Worm (Caenorhabditis elegans) whole organism, L3 larva: ENCODE data around the gene T12A7.2.

Source experiments
- R02D3.7 ChIP-seq: fragments of 150-350 bp; optimal IDR thresholded peaks from 2 replicates; lab custom pipeline; 2014; ENCODE audit warnings: missing biosample characterization, missing genetic modification characterization
- ZK546.5 ChIP-seq: sonication (generic microtip); optimal IDR thresholded peaks from 2 replicates; lab custom pipeline; 2017; ENCODE audit warnings: missing biosample characterization, missing genetic modification characterization
- aly-2 ChIP-seq: fragments of 150-350 bp; optimal IDR thresholded peaks from 2 replicates; lab custom pipeline; 2014; ENCODE audit warnings: missing biosample characterization, missing genetic modification characterization
- ama-1 ChIP-seq: fragments of 150-350 bp; optimal IDR thresholded peaks from 2 replicates; lab custom pipeline; 2018
- ceh-16 ChIP-seq: sonication (generic microtip); optimal IDR thresholded peaks from 2 replicates; lab custom pipeline; 2017; ENCODE audit warnings: missing biosample characterization, missing genetic modification characterization
- ceh-28 ChIP-seq: fragments of 150-350 bp; optimal IDR thresholded peaks from 2 replicates; lab custom pipeline; 2014; ENCODE audit warnings: missing biosample characterization, missing genetic modification reagents, missing genetic modification characterization
- ceh-82 ChIP-seq: fragments of 150-350 bp; optimal IDR thresholded peaks from 2 replicates; lab custom pipeline; 2014; ENCODE audit warnings: missing biosample characterization, missing genetic modification characterization
- ceh-9 ChIP-seq: sonication (generic microtip); optimal IDR thresholded peaks from 2 replicates; lab custom pipeline; 2018; ENCODE audit warnings: missing biosample characterization, missing genetic modification characterization
- daf-12 ChIP-seq: fragments of 150-350 bp; optimal IDR thresholded peaks from 2 replicates; lab custom pipeline; 2014; ENCODE audit warnings: missing biosample characterization, missing genetic modification reagents, missing genetic modification characterization
- egl-27 ChIP-seq: sonication (generic microtip); optimal IDR thresholded peaks from 4 replicates; lab custom pipeline; 2017; ENCODE audit warnings: missing biosample characterization, missing genetic modification reagents, missing genetic modification characterization
- egl-5 ChIP-seq: fragments of 150-350 bp; optimal IDR thresholded peaks from 2 replicates; lab custom pipeline; 2017; ENCODE audit warnings: missing biosample characterization, missing genetic modification reagents, missing genetic modification characterization, inconsistent platforms
- elt-1 ChIP-seq: fragments of 150-350 bp; optimal IDR thresholded peaks from 2 replicates; lab custom pipeline; 2014; ENCODE audit warnings: missing biosample characterization, missing genetic modification characterization
- elt-2 ChIP-seq: sonication (generic microtip); optimal IDR thresholded peaks from 2 replicates; lab custom pipeline; 2016; ENCODE audit warnings: missing genetic modification reagents, mild to moderate bottlenecking, missing genetic modification characterization, missing compliant biosample characterization
- elt-3 ChIP-seq, 3 experiments: fragments of 150-350 bp in 1 of 3; sonication (generic microtip) in 2 of 3; optimal IDR thresholded peaks; 2 replicates in 2 of 3; 4 replicates in 1 of 3; lab custom pipeline; 2014 to 2017; ENCODE audit warnings: missing biosample characterization in 3 of 3, missing genetic modification characterization in 3 of 3
- eor-1 ChIP-seq, 2 experiments: fragments of 150-350 bp; optimal IDR thresholded peaks; 2 replicates each; lab custom pipeline; 2014 to 2018; ENCODE audit warnings: missing biosample characterization in 2 of 2, missing genetic modification characterization in 2 of 2
- fkh-2 ChIP-seq: fragments of 150-350 bp; optimal IDR thresholded peaks from 2 replicates; lab custom pipeline; 2014; ENCODE audit warnings: missing biosample characterization, missing genetic modification reagents, missing genetic modification characterization
- hmg-11 ChIP-seq: sonication (generic microtip); optimal IDR thresholded peaks from 2 replicates; lab custom pipeline; 2016; ENCODE audit warnings: missing genetic modification characterization, missing compliant biosample characterization
- lin-15B ChIP-seq: fragments of 150-350 bp; optimal IDR thresholded peaks from 2 replicates; lab custom pipeline; 2014; ENCODE audit warnings: missing biosample characterization, missing genetic modification characterization
- lin-39 ChIP-seq: fragments of 150-350 bp; optimal IDR thresholded peaks from 2 replicates; lab custom pipeline; 2018; ENCODE audit warnings: missing biosample characterization, missing genetic modification reagents, missing genetic modification characterization
- lsy-12 ChIP-seq: sonication (generic microtip); optimal IDR thresholded peaks from 2 replicates; lab custom pipeline; 2016; ENCODE audit warnings: mild to moderate bottlenecking, missing genetic modification characterization, missing compliant biosample characterization
- mdl-1 ChIP-seq: fragments of 150-350 bp; optimal IDR thresholded peaks from 2 replicates; lab custom pipeline; 2014; ENCODE audit warnings: missing biosample characterization, missing genetic modification characterization
- nhr-11 ChIP-seq: fragments of 150-350 bp; optimal IDR thresholded peaks from 2 replicates; lab custom pipeline; 2014; ENCODE audit warnings: missing biosample characterization, missing genetic modification characterization
- nhr-23 ChIP-seq: fragments of 150-350 bp; optimal IDR thresholded peaks from 2 replicates; lab custom pipeline; 2014; ENCODE audit warnings: missing biosample characterization, missing genetic modification reagents, missing genetic modification characterization
- nhr-237 ChIP-seq: fragments of 150-350 bp; optimal IDR thresholded peaks from 2 replicates; lab custom pipeline; 2014; ENCODE audit warnings: missing biosample characterization, missing genetic modification characterization
- nhr-43 ChIP-seq: sonication (generic microtip); optimal IDR thresholded peaks from 2 replicates; lab custom pipeline; 2016; ENCODE audit warnings: mild to moderate bottlenecking, missing genetic modification characterization, missing compliant biosample characterization; ENCODE audit not compliant: poor library complexity, severe bottlenecking
- nhr-67 ChIP-seq: fragments of 150-350 bp; optimal IDR thresholded peaks from 2 replicates; lab custom pipeline; 2014; ENCODE audit warnings: missing biosample characterization, missing genetic modification characterization
- nhr-76 ChIP-seq: fragments of 150-350 bp; sonication (generic microtip); optimal IDR thresholded peaks from 5 replicates; lab custom pipeline; 2014; ENCODE audit warnings: missing biosample characterization, missing genetic modification characterization
- nhr-77 ChIP-seq: fragments of 150-350 bp; optimal IDR thresholded peaks from 2 replicates; lab custom pipeline; 2014; ENCODE audit warnings: missing biosample characterization, missing genetic modification characterization
- pqm-1 ChIP-seq: fragments of 150-350 bp; optimal IDR thresholded peaks from 2 replicates; lab custom pipeline; 2017; ENCODE audit warnings: missing biosample characterization, missing genetic modification characterization, inconsistent platforms
- skn-1 ChIP-seq: fragments of 150-350 bp; optimal IDR thresholded peaks from 2 replicates; lab custom pipeline; 2014; ENCODE audit warnings: missing biosample characterization, missing genetic modification characterization
- snpc-4 ChIP-seq: fragments of 150-350 bp; optimal IDR thresholded peaks from 2 replicates; lab custom pipeline; 2014; ENCODE audit warnings: missing biosample characterization, missing genetic modification characterization
- tbx-2 ChIP-seq: sonication (generic microtip); optimal IDR thresholded peaks from 2 replicates; lab custom pipeline; 2016; ENCODE audit warnings: mild to moderate bottlenecking, missing genetic modification characterization, missing compliant biosample characterization
- unc-39 ChIP-seq: sonication (generic microtip); optimal IDR thresholded peaks from 4 replicates; lab custom pipeline; 2017; ENCODE audit warnings: missing biosample characterization, missing genetic modification characterization
- unc-62 ChIP-seq: fragments of 150-350 bp; sonication (generic microtip); optimal IDR thresholded peaks from 4 replicates; lab custom pipeline; 2014; ENCODE audit warnings: missing biosample characterization, missing genetic modification reagents, missing genetic modification characterization
- zag-1 ChIP-seq: fragments of 150-350 bp; optimal IDR thresholded peaks from 2 replicates; lab custom pipeline; 2014; ENCODE audit warnings: missing biosample characterization, missing genetic modification characterization
- ztf-11 ChIP-seq: fragments of 150-350 bp; optimal IDR thresholded peaks from 2 replicates; lab custom pipeline; 2014; ENCODE audit warnings: missing biosample characterization, missing genetic modification characterization
- ztf-4 ChIP-seq: fragments of 150-350 bp; optimal IDR thresholded peaks from 2 replicates; lab custom pipeline; 2014; ENCODE audit warnings: missing biosample characterization, missing genetic modification characterization

The T12A7.2 gene

DNA sequence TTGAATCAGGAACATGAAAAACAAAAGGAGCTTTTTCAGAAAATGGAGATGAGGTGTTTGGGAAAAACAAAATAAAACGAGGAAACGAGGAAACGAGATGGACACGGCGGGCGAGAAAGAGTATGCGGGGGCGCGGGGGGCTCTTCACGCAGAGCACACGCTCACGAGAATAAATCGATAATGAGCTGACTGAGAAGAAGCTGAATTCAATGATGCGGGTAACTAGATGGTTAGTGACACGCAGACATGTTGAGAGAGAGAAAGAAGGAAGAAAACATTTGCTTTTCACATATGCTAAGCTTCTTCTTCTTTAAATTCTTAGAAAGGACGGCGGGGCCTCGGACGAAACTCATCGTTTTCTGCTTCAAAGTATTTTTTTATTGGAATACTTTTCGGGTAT lies 4.6 kb upstream of the T12A7.2 start (continued):
- TF ChIP-seq nhr-43 (tag; lab: Kevin White, UChicago) (no peak), ceh-9 (tag; lab: Kevin White, UChicago) (no peak), nhr-237 (tag; lab: Kevin White, UChicago) (no peak), hmg-11 (tag; lab: Kevin White, UChicago) (peak; percentile 57), nhr-23 (tag; lab: Kevin White, UChicago) (no peak), ama-1 (lab: Kevin White, UChicago) (no peak), nhr-67 (tag; lab: Kevin White, UChicago) (no peak), snpc-4 (tag; lab: Kevin White, UChicago) (peak; percentile 18), eor-1 (tag; optimal IDR thresholded peaks at IDR 0.05; lab: Kevin White, UChicago) (no peak), pqm-1 (no peak), tbx-2 (tag; lab: Kevin White, UChicago) (no peak), lin-39 (tag; lab: Kevin White, UChicago) (peak; percentile 57), egl-27 (no peak), unc-62 (no peak), unc-39 (tag; lab: Kevin White, UChicago) (no peak)

DNA sequence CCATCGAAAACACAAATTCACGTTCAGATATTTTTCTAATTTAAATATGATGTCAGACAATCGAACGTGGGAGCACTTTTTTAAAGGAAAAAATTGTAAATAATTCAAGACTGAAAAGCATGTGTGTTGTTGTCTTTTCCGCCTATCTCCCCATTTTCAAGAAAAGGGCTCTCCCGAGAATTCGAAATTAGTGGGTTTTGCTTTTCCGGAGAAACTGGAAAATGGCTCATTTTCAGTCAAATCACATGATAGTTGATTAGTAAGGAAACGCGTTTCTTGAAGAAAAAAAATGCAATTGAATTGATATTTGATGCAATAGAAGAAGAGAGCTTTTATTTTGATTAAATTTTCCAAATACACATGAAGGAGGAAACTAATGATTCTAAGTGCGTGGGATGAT lies 1.1 kb downstream of the T12A7.2 start:
- TF ChIP-seq unc-39 (tag; lab: Kevin White, UChicago) = no peak
- no peak for TF ChIP-seq ceh-9 (tag; lab: Kevin White, UChicago)
- TF ChIP-seq egl-5 (tag; lab: Kevin White, UChicago) = no peak
- no peak for TF ChIP-seq tbx-2 (tag; lab: Kevin White, UChicago)
- no peak for TF ChIP-seq elt-3 (tag; optimal IDR thresholded peaks at IDR 0.05; lab: Kevin White, UChicago)
- TF ChIP-seq ztf-11 = no peak
- no peak for TF ChIP-seq lin-15B (tag; lab: Kevin White, UChicago)
- TF ChIP-seq nhr-23 (tag; lab: Kevin White, UChicago) = no peak
- TF ChIP-seq elt-2 (tag; lab: Kevin White, UChicago) = no peak
- TF ChIP-seq aly-2 = no peak
- no peak for TF ChIP-seq ceh-82 (tag; lab: Kevin White, UChicago)
- no peak for TF ChIP-seq nhr-11
- TF ChIP-seq ceh-28 (tag; lab: Kevin White, UChicago) = no peak
- TF ChIP-seq lsy-12 = no peak
- TF ChIP-seq eor-1 (tag; optimal IDR thresholded peaks at IDR 0.05; lab: Kevin White, UChicago) = no peak
- TF ChIP-seq nhr-43 (tag; lab: Kevin White, UChicago) = no peak
- TF ChIP-seq elt-1 (tag; lab: Kevin White, UChicago) = no peak
- TF ChIP-seq skn-1 (tag; lab: Kevin White, UChicago) = no peak

DNA sequence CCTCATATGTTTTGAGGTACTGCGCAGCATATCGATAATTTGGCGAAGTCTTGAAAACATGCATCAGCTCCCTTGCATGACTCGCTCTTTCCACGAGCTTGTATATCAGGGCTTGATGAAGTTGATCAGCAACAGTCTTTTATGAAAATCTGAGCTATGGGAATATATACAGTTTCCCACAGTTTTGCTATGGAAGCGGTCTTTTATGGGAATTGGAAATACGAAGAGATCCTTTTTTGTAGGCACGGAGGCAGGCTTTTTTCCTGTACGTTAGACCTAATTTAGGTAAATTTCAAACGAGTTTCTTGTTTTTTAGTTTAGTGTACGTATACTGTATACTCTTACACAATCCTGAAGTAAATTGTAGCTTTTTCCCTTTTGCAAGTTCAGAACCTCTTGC lies 5.0 kb downstream of the T12A7.2 start, which contains the start of gene T12A7.9:
Gene T12A7.9, minus strand, starts transcription at position 101 of the 400 bp plus-strand sequence.
- TF ChIP-seq nhr-77 (tag; lab: Kevin White, UChicago) (no peak), elt-2 (tag; lab: Kevin White, UChicago) (peak; percentile 26)

DNA sequence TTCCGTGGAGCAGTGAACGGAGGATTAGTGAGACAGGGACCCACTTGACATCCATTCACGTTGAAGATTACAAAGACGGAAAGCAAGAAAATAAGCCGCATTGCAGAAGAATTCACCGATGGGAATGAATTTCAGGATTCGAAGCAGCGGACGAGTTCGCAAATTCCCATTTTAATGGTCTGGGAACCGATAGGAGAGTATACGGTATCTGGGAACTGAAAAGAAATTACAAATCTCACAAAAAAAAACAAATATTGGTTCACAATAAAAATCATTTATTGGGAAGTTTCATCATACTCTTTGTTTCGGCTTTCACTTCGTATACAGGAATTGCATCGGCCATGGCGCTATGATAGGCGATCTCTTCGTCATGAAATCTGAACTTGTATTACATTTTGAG lies 5.9 kb downstream of the T12A7.2 start, which contains the start of gene T12A7.10:
Gene T12A7.10, minus strand, starts transcription at position 101 of the 400 bp plus-strand sequence.
- TF ChIP-seq ZK546.5 (no peak), fkh-2 (tag; lab: Kevin White, UChicago) (no peak), elt-1 (tag; lab: Kevin White, UChicago) (no peak), ceh-16 (tag; lab: Kevin White, UChicago) (no peak), nhr-76 (no peak), ztf-4 (no peak), R02D3.7 (tag; lab: Kevin White, UChicago) (no peak), lin-15B (tag; lab: Kevin White, UChicago) (no peak), tbx-2 (tag; lab: Kevin White, UChicago) (no peak), mdl-1 (tag; lab: Kevin White, UChicago) (no peak), daf-12 (tag; lab: Kevin White, UChicago) (no peak), ceh-28 (tag; lab: Kevin White, UChicago) (no peak), zag-1 (no peak)
